Worm (Caenorhabditis elegans) whole organism, early embryonic: ENCODE results near the gene Y82E9BR.18.

Experiments
- B0310.2 ChIP-seq: sonication (generic microtip); optimal IDR thresholded peaks from 2 replicates; lab custom pipeline; 2016; ENCODE audit warnings: mild to moderate bottlenecking, missing genetic modification characterization, missing compliant biosample characterization
- F13C5.2 ChIP-seq: sonication (generic microtip); optimal IDR thresholded peaks from 2 replicates; lab custom pipeline; 2017; ENCODE audit warnings: mild to moderate bottlenecking, missing genetic modification characterization, inconsistent platforms, missing compliant biosample characterization
- aly-1 ChIP-seq: sonication (generic microtip); optimal IDR thresholded peaks from 2 replicates; lab custom pipeline; 2016; ENCODE audit warnings: missing genetic modification characterization, missing compliant biosample characterization
- ama-1 ChIP-seq: fragments of 150-350 bp; optimal IDR thresholded peaks from 2 replicates; lab custom pipeline; 2014
- ceh-13 ChIP-seq: fragments of 200-800 bp; sonication (Bioruptor generic); optimal IDR thresholded peaks from 2 replicates; lab custom pipeline; 2018; ENCODE audit warnings: mild to moderate bottlenecking, missing genetic modification characterization, missing compliant biosample characterization
- ceh-36 ChIP-seq: sonication (generic microtip); optimal IDR thresholded peaks from 2 replicates; lab custom pipeline; 2016; ENCODE audit warnings: missing genetic modification characterization, inconsistent platforms, missing compliant biosample characterization
- ets-7 ChIP-seq: sonication (generic microtip); optimal IDR thresholded peaks from 2 replicates; lab custom pipeline; 2016; ENCODE audit warnings: missing genotype, missing genetic modification characterization, missing compliant biosample characterization
- flt-1 ChIP-seq: fragments of 200-800 bp; sonication (Bioruptor generic); IDR thresholded peaks from 2 replicates; pipeline ENCODE4 v1.3.6; 2022; ENCODE audit warnings: missing genetic modification characterization, missing compliant biosample characterization
- hmbx-1 ChIP-seq: sonication (generic microtip); optimal IDR thresholded peaks from 2 replicates; lab custom pipeline; 2016; ENCODE audit warnings: mild to moderate bottlenecking, missing genetic modification characterization, missing compliant biosample characterization
- hmg-4 ChIP-seq: fragments of 200-800 bp; sonication (Bioruptor generic); optimal IDR thresholded peaks from 2 replicates; lab custom pipeline; 2018; ENCODE audit warnings: mild to moderate bottlenecking, missing genetic modification characterization, missing compliant biosample characterization
- hnd-1 ChIP-seq: sonication (generic microtip); optimal IDR thresholded peaks from 2 replicates; lab custom pipeline; 2016; ENCODE audit warnings: missing genetic modification characterization, missing compliant biosample characterization
- pes-1 ChIP-seq: fragments of 200-800 bp; sonication (Bioruptor generic); IDR thresholded peaks from 2 replicates; pipeline ENCODE4 v1.3.6; 2022; ENCODE audit warnings: missing genetic modification reagents, missing genetic modification characterization, missing compliant biosample characterization
- scrt-1 ChIP-seq: fragments of 200-800 bp; sonication (Bioruptor generic); IDR thresholded peaks from 2 replicates; pipeline ENCODE4 v1.3.6; 2022; ENCODE audit warnings: missing genetic modification characterization, missing compliant biosample characterization
- sea-1 ChIP-seq: fragments of 200-800 bp; sonication (Bioruptor generic); conservative IDR thresholded peaks from 2 replicates; pipeline ENCODE4 v1.3.6; 2022; ENCODE audit warnings: missing genetic modification characterization, missing compliant biosample characterization
- tbx-11 ChIP-seq: fragments of 200-800 bp; sonication (Bioruptor generic); IDR thresholded peaks from 2 replicates; pipeline ENCODE4 v1.3.6; 2022; ENCODE audit warnings: missing genetic modification characterization, missing compliant biosample characterization
- tbx-37 ChIP-seq: fragments of 200-800 bp; sonication (Bioruptor generic); conservative IDR thresholded peaks from 2 replicates; pipeline ENCODE4 v1.3.6; 2022; ENCODE audit warnings: missing genetic modification reagents, missing genetic modification characterization, missing compliant biosample characterization
- tra-4 ChIP-seq: sonication (generic microtip); optimal IDR thresholded peaks from 2 replicates; lab custom pipeline; 2017; ENCODE audit warnings: missing genetic modification characterization, missing compliant biosample characterization

The Y82E9BR.18 gene

ce11 chrIII:1419700-1420356, 63.5 kb downstream of the Y82E9BR.18 start:
- TF ChIP-seq F13C5.2 (tag; lab: Kevin White, UChicago) (no peak), hmbx-1 (tag; lab: Kevin White, UChicago) (no peak), tra-4 (peak; percentile 69), ceh-13 (GFP tag; lab: Kevin White, UChicago) (no peak), pes-1 (GFP tag; lab: Robert Waterston, UW) (no peak), scrt-1 (GFP tag; lab: Robert Waterston, UW) (no peak), hmg-4 (GFP tag; lab: Kevin White, UChicago) (peak; percentile 29), aly-1 (no peak), hnd-1 (tag; lab: Kevin White, UChicago) (no peak), ama-1 (lab: Kevin White, UChicago) (no peak), flt-1 (GFP tag; lab: Robert Waterston, UW) (no peak), tbx-37 (GFP tag; lab: Robert Waterston, UW) (no peak), B0310.2 (tag; lab: Kevin White, UChicago) (no peak), tbx-11 (GFP tag; lab: Robert Waterston, UW) (no peak), sea-1 (no peak), ets-7 (tag; lab: Kevin White, UChicago) (no peak)

ce11 chrIII:1419146-1419636, 64.1 kb downstream of the Y82E9BR.18 start, which contains the start of gene Y82E9BR.3:
Gene Y82E9BR.3, plus strand, starts transcription at chrIII:1419196.
- TF ChIP-seq aly-1 (no peak), ceh-36 (tag; lab: Kevin White, UChicago) (no peak), flt-1 (GFP tag; lab: Robert Waterston, UW) (no peak), hnd-1 (tag; lab: Kevin White, UChicago) (no peak), tbx-37 (GFP tag; lab: Robert Waterston, UW) (no peak), ets-7 (tag; lab: Kevin White, UChicago) (no peak), tra-4 (no peak), hmg-4 (GFP tag; lab: Kevin White, UChicago) (no peak)

ce11 chrIII:1418709-1419108, 64.6 kb downstream of the Y82E9BR.18 start:
- TF ChIP-seq sea-1 (0 out of 2 replicates have a peak, but pooled peaks have one; percentile 35), hmg-4 (GFP tag; lab: Kevin White, UChicago) (no peak), pes-1 (GFP tag; lab: Robert Waterston, UW) (0 out of 2 replicates have a peak, but pooled peaks have one; percentile 19), ceh-36 (tag; lab: Kevin White, UChicago) (no peak), tbx-11 (GFP tag; lab: Robert Waterston, UW) (no peak), hmbx-1 (tag; lab: Kevin White, UChicago) (no peak), F13C5.2 (tag; lab: Kevin White, UChicago) (peak; percentile 53), flt-1 (GFP tag; lab: Robert Waterston, UW) (no peak), aly-1 (no peak), hnd-1 (tag; lab: Kevin White, UChicago) (no peak), ceh-13 (GFP tag; lab: Kevin White, UChicago) (no peak), ets-7 (tag; lab: Kevin White, UChicago) (no peak), scrt-1 (GFP tag; lab: Robert Waterston, UW) (no peak), B0310.2 (tag; lab: Kevin White, UChicago) (no peak), tbx-37 (GFP tag; lab: Robert Waterston, UW) (0 out of 2 replicates have a peak, but pooled peaks have one; percentile 16), ama-1 (lab: Kevin White, UChicago) (no peak), tra-4 (no peak)
